Worm (Caenorhabditis elegans) whole organism, mixed stage, embryonic: Measurements from ENCODE around the gene hot-2.

ENCODE experiments used
- M03D4.4 ChIP-seq: sonication (generic microtip); optimal IDR thresholded peaks from 2 replicates; lab custom pipeline; 2017; ENCODE audit warnings: mild to moderate bottlenecking, missing genetic modification characterization, missing compliant biosample characterization
- bed-3 ChIP-seq: fragments of 200-800 bp; sonication (Bioruptor generic); optimal IDR thresholded peaks from 3 replicates; lab custom pipeline; 2018; ENCODE audit warnings: mild to moderate bottlenecking, missing genetic modification characterization, moderate library complexity, missing compliant biosample characterization
- blmp-1 ChIP-seq: fragments of 150-350 bp; optimal IDR thresholded peaks from 2 replicates; lab custom pipeline; 2014; ENCODE audit warnings: missing biosample characterization, missing genetic modification characterization
- ceh-39 ChIP-seq: fragments of 150-350 bp; optimal IDR thresholded peaks from 2 replicates; lab custom pipeline; 2014; ENCODE audit warnings: missing biosample characterization, missing genetic modification characterization
- ceh-43 ChIP-seq: fragments of 200-800 bp; sonication (Bioruptor generic); optimal IDR thresholded peaks from 2 replicates; lab custom pipeline; 2018; ENCODE audit warnings: mild to moderate bottlenecking, missing genetic modification characterization, moderate library complexity, missing compliant biosample characterization
- ceh-83 ChIP-seq: fragments of 200-800 bp; sonication (Bioruptor generic); optimal IDR thresholded peaks from 2 replicates; lab custom pipeline; 2018; ENCODE audit warnings: mild to moderate bottlenecking, missing genetic modification characterization, missing compliant biosample characterization
- ces-1 ChIP-seq: fragments of 150-350 bp; optimal IDR thresholded peaks from 2 replicates; lab custom pipeline; 2014; ENCODE audit warnings: missing biosample characterization, missing genetic modification reagents, missing genetic modification characterization
- cnd-1 ChIP-seq: fragments of 200-800 bp; sonication (Bioruptor generic); optimal IDR thresholded peaks from 2 replicates; lab custom pipeline; 2018; ENCODE audit warnings: mild to moderate bottlenecking, missing genetic modification characterization, missing compliant biosample characterization
- elt-1 ChIP-seq: sonication (generic microtip); optimal IDR thresholded peaks from 2 replicates; lab custom pipeline; 2017; ENCODE audit warnings: missing genetic modification characterization, mild to moderate bottlenecking, missing compliant biosample characterization, antibody characterized with exemption, moderate library complexity, borderline replicate concordance; ENCODE audit not compliant: insufficient read depth
- elt-3 ChIP-seq: fragments of 150-350 bp; optimal IDR thresholded peaks from 2 replicates; lab custom pipeline; 2014; ENCODE audit warnings: missing biosample characterization, missing genetic modification characterization
- flh-1 ChIP-seq: fragments of 200-800 bp; sonication (Bioruptor generic); optimal IDR thresholded peaks from 2 replicates; lab custom pipeline; 2018; ENCODE audit warnings: mild to moderate bottlenecking, missing genetic modification characterization, moderate library complexity, missing compliant biosample characterization
- ham-2 ChIP-seq: fragments of 200-800 bp; sonication (Bioruptor generic); optimal IDR thresholded peaks from 2 replicates; lab custom pipeline; 2018; ENCODE audit warnings: mild to moderate bottlenecking, missing genetic modification characterization, missing compliant biosample characterization
- hlh-1 ChIP-seq: fragments of 150-350 bp; optimal IDR thresholded peaks from 2 replicates; lab custom pipeline; 2014; ENCODE audit warnings: missing biosample characterization, missing genetic modification reagents, missing genetic modification characterization
- lin-13 ChIP-seq: fragments of 150-350 bp; optimal IDR thresholded peaks from 2 replicates; lab custom pipeline; 2014; ENCODE audit warnings: missing biosample characterization, missing genetic modification characterization
- lin-32 ChIP-seq: fragments of 200-800 bp; sonication (Bioruptor generic); optimal IDR thresholded peaks from 2 replicates; lab custom pipeline; 2018; ENCODE audit warnings: mild to moderate bottlenecking, missing genetic modification characterization, missing compliant biosample characterization
- lsy-2 ChIP-seq: fragments of 150-350 bp; optimal IDR thresholded peaks from 2 replicates; lab custom pipeline; 2014; ENCODE audit warnings: missing biosample characterization, missing genetic modification characterization
- mep-1 ChIP-seq: fragments of 150-350 bp; optimal IDR thresholded peaks from 2 replicates; lab custom pipeline; 2017; ENCODE audit warnings: missing biosample characterization, missing genetic modification reagents, missing genetic modification characterization, inconsistent platforms
- mls-2 ChIP-seq: sonication (generic microtip); optimal IDR thresholded peaks from 2 replicates; lab custom pipeline; 2016; ENCODE audit warnings: mild to moderate bottlenecking, missing genetic modification characterization, moderate library complexity, missing compliant biosample characterization
- nhr-12 ChIP-seq: fragments of 150-350 bp; optimal IDR thresholded peaks from 2 replicates; lab custom pipeline; 2014; ENCODE audit warnings: missing biosample characterization, missing genetic modification characterization
- nhr-2 ChIP-seq: fragments of 150-350 bp; optimal IDR thresholded peaks from 2 replicates; lab custom pipeline; 2014; ENCODE audit warnings: missing biosample characterization, missing genetic modification characterization
- nhr-237 ChIP-seq: fragments of 150-350 bp; optimal IDR thresholded peaks from 2 replicates; lab custom pipeline; 2014; ENCODE audit warnings: missing biosample characterization, missing genetic modification characterization
- nhr-28 ChIP-seq: fragments of 150-350 bp; optimal IDR thresholded peaks from 2 replicates; lab custom pipeline; 2014; ENCODE audit warnings: missing biosample characterization, missing genetic modification characterization
- pha-4 ChIP-seq: fragments of 150-350 bp; optimal IDR thresholded peaks from 2 replicates; lab custom pipeline; 2018; ENCODE audit warnings: missing biosample characterization, missing genetic modification reagents, missing genetic modification characterization
- sem-2 ChIP-seq: fragments of 200-800 bp; sonication (Bioruptor generic); optimal IDR thresholded peaks from 2 replicates; lab custom pipeline; 2018; ENCODE audit warnings: mild to moderate bottlenecking, missing genetic modification characterization, missing compliant biosample characterization
- snpc-4 ChIP-seq: fragments of 150-350 bp; optimal IDR thresholded peaks from 2 replicates; lab custom pipeline; 2014; ENCODE audit warnings: missing biosample characterization, missing genetic modification characterization
- sptf-1 ChIP-seq: sonication (generic microtip); optimal IDR thresholded peaks from 2 replicates; lab custom pipeline; 2017; ENCODE audit warnings: mild to moderate bottlenecking, missing genetic modification characterization, moderate library complexity, missing compliant biosample characterization
- unc-120 ChIP-seq: sonication (generic microtip); optimal IDR thresholded peaks from 2 replicates; lab custom pipeline; 2017; ENCODE audit warnings: missing genetic modification characterization, missing compliant biosample characterization; ENCODE audit not compliant: poor library complexity, severe bottlenecking
- unc-39 ChIP-seq: fragments of 150-350 bp; optimal IDR thresholded peaks from 2 replicates; lab custom pipeline; 2014; ENCODE audit warnings: missing biosample characterization, missing genetic modification characterization
- unc-62 ChIP-seq: fragments of 150-350 bp; optimal IDR thresholded peaks from 2 replicates; lab custom pipeline; 2014; ENCODE audit warnings: missing biosample characterization, missing genetic modification reagents, missing genetic modification characterization
- zip-8 ChIP-seq: fragments of 150-350 bp; optimal IDR thresholded peaks from 2 replicates; lab custom pipeline; 2014; ENCODE audit warnings: missing biosample characterization, missing genetic modification characterization
- ztf-11 ChIP-seq: fragments of 150-350 bp; optimal IDR thresholded peaks from 2 replicates; lab custom pipeline; 2014; ENCODE audit warnings: missing biosample characterization, missing genetic modification characterization

hot-2 gene

ce11 chrV:19206911-19207310, 32.4 kb downstream of the hot-2 start:
- TF ChIP-seq ztf-11 (tag; lab: Kevin White, UChicago) = no peak
- no peak for TF ChIP-seq ceh-39 (tag; lab: Kevin White, UChicago)
- TF ChIP-seq unc-39 (tag; lab: Kevin White, UChicago) = no peak
- no peak for TF ChIP-seq unc-120
- TF ChIP-seq snpc-4 = no peak
- no peak for TF ChIP-seq ceh-83
- TF ChIP-seq elt-3 (tag; lab: Kevin White, UChicago) = no peak
- TF ChIP-seq lsy-2 (tag; lab: Kevin White, UChicago) = no peak
- TF ChIP-seq lin-32 (GFP tag; lab: Kevin White, UChicago) = no peak
- no peak for TF ChIP-seq hlh-1 (tag; lab: Kevin White, UChicago)
- no peak for TF ChIP-seq elt-1 (tag; lab: Kevin White, UChicago)
- no peak for TF ChIP-seq M03D4.4 (tag; lab: Kevin White, UChicago)
- TF ChIP-seq bed-3 (GFP tag; lab: Kevin White, UChicago) = no peak
- TF ChIP-seq nhr-28 (tag; lab: Kevin White, UChicago) = no peak
- no peak for TF ChIP-seq sptf-1 (tag; lab: Kevin White, UChicago)
- TF ChIP-seq cnd-1 = no peak
- no peak for TF ChIP-seq nhr-237 (tag; lab: Kevin White, UChicago)
- no peak for TF ChIP-seq nhr-2 (tag; lab: Kevin White, UChicago)
- no peak for TF ChIP-seq ham-2

DNA sequence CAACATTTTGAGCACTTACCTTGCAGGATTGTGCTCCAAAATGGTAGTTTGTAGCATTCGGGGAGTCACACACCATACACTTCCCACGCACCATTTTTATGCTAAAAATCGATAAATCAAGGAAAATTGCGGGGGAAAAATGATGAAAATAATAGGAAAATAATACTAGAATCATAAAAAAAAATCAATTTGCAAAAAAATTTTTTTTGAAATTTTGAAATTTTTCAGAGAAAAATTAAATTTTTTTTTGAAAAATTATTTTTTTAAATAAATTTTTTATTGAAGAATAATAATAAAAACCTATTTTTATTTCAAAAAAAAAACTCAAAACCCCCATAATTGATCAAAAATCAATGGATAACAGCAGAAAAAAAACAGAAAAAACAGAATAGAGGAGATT, 37.2 kb downstream of the hot-2 start, which contains the start of gene nhr-79:
Gene nhr-79, minus strand, starts transcription at position 101 of the 400 bp plus-strand sequence.
- TF ChIP-seq mep-1 (tag; lab: Kevin White, UChicago) (no peak), nhr-2 (tag; lab: Kevin White, UChicago) (no peak), sem-2 (no peak), nhr-28 (tag; lab: Kevin White, UChicago) (no peak), cnd-1 (no peak), pha-4 (no peak), mls-2 (tag; lab: Kevin White, UChicago) (no peak), zip-8 (tag; lab: Kevin White, UChicago) (no peak), M03D4.4 (tag; lab: Kevin White, UChicago) (no peak), lin-13 (tag; lab: Kevin White, UChicago) (no peak), unc-120 (no peak), unc-62 (GFP tag; lab: Kevin White, UChicago) (no peak), nhr-12 (tag; lab: Kevin White, UChicago) (no peak), elt-3 (tag; lab: Kevin White, UChicago) (no peak), flh-1 (GFP tag; lab: Kevin White, UChicago) (no peak), bed-3 (GFP tag; lab: Kevin White, UChicago) (no peak), nhr-237 (tag; lab: Kevin White, UChicago) (no peak)

ce11 chrV:19212354-19212753, 37.8 kb downstream of the hot-2 start:
- no peak for TF ChIP-seq zip-8 (tag; lab: Kevin White, UChicago)
- TF ChIP-seq nhr-12 (tag; lab: Kevin White, UChicago) = no peak
- no peak for TF ChIP-seq snpc-4
- TF ChIP-seq hlh-1 (tag; lab: Kevin White, UChicago) = no peak
- no peak for TF ChIP-seq mls-2 (tag; lab: Kevin White, UChicago)
- no peak for TF ChIP-seq lin-13 (tag; lab: Kevin White, UChicago)
- no peak for TF ChIP-seq unc-39 (tag; lab: Kevin White, UChicago)
- TF ChIP-seq ceh-83 = no peak
- TF ChIP-seq sptf-1 (tag; lab: Kevin White, UChicago) = no peak

DNA sequence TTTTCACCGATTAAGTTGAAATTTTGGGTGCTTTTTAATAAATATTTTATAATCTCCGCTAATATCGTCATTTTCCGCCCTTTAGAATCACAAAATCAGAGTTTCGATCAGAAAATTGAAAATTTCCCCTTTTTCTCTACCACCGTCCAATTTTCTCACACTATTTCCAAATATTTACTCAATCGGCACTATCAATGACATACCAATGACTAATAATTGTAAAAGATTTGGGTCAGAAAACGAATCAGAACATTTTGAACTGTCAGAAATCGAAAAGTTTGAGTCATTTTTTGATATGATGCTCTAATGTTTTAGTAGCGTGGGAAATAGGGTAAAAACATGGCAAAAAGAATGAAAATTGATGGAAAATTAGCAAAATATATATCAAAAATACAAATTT, 42.5 kb downstream of the hot-2 start, which contains the start of gene srr-2:
Gene srr-2, minus strand, starts transcription at position 73 of the 400 bp plus-strand sequence.
- TF ChIP-seq zip-8 (tag; lab: Kevin White, UChicago) = no peak
- TF ChIP-seq, all 35 proteins: peak for 0

DNA sequence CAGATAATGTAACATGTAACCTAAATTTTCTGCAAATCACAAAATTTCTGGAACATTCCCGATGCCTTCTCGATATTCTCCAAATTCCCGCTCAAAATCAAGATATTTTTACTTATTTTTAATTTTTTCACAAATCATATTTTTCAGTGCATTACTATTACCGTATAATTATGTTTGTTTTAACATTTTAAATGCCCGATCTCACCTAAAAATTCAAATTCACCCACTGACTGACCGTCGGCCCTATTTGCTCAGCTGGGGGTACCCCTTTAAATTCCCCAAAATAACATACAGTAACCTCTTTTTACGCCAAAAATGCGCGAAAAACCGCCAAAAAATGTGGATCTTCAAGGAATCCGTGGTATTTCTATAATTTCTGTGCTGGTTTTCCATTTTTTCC, 43.1 kb downstream of the hot-2 start, which contains the start of gene oac-49:
Gene oac-49, plus strand, starts transcription at position 301 of the 400 bp plus-strand sequence.
- TF ChIP-seq lsy-2 (tag; lab: Kevin White, UChicago) (no peak), flh-1 (GFP tag; lab: Kevin White, UChicago) (no peak), ces-1 (GFP tag; lab: Kevin White, UChicago) (no peak), ceh-83 (no peak), lin-32 (GFP tag; lab: Kevin White, UChicago) (no peak), sem-2 (no peak), nhr-237 (tag; lab: Kevin White, UChicago) (no peak), unc-62 (GFP tag; lab: Kevin White, UChicago) (no peak), zip-8 (tag; lab: Kevin White, UChicago) (no peak), bed-3 (GFP tag; lab: Kevin White, UChicago) (no peak), ceh-43 (GFP tag; lab: Kevin White, UChicago) (no peak), elt-3 (tag; lab: Kevin White, UChicago) (no peak), blmp-1 (no peak), ham-2 (no peak), hlh-1 (tag; lab: Kevin White, UChicago) (no peak)
